Worm (Caenorhabditis elegans) whole organism, L1 larva: ENCODE measurements around the gene msp-36.

ENCODE experiments used
- C04F5.9 ChIP-seq: sonication (generic microtip); optimal IDR thresholded peaks from 2 replicates; lab custom pipeline; 2016; ENCODE audit warnings: missing genetic modification characterization, missing compliant biosample characterization
- C34B4.2 ChIP-seq: sonication (generic microtip); optimal IDR thresholded peaks from 2 replicates; lab custom pipeline; 2017; ENCODE audit warnings: mild to moderate bottlenecking, missing genetic modification characterization, missing compliant biosample characterization
- F16B12.6 ChIP-seq: fragments of 150-350 bp; optimal IDR thresholded peaks from 2 replicates; lab custom pipeline; 2014; ENCODE audit warnings: missing biosample characterization, missing genetic modification characterization
- aha-1 ChIP-seq: fragments of 150-350 bp; optimal IDR thresholded peaks from 2 replicates; lab custom pipeline; 2014; ENCODE audit warnings: missing biosample characterization, missing genetic modification characterization
- aly-2 ChIP-seq: fragments of 150-350 bp; optimal IDR thresholded peaks from 2 replicates; lab custom pipeline; 2014; ENCODE audit warnings: missing biosample characterization, missing genetic modification characterization
- blmp-1 ChIP-seq: fragments of 150-350 bp; optimal IDR thresholded peaks from 2 replicates; lab custom pipeline; 2014; ENCODE audit warnings: missing biosample characterization, missing genetic modification characterization
- ceh-63 ChIP-seq: fragments of 200-800 bp; sonication (Bioruptor generic); optimal IDR thresholded peaks from 2 replicates; lab custom pipeline; 2018; ENCODE audit warnings: mild to moderate bottlenecking, missing genetic modification characterization, missing compliant biosample characterization
- dsc-1 ChIP-seq: sonication (generic microtip); optimal IDR thresholded peaks from 2 replicates; lab custom pipeline; 2016; ENCODE audit warnings: mild to moderate bottlenecking, missing genetic modification characterization, missing compliant biosample characterization
- efl-1 ChIP-seq, 4 experiments: fragments of 150-350 bp; optimal IDR thresholded peaks in 3 of 4; peaks in 1 of 4; 1 replicate in 1 of 4; 2 replicates in 3 of 4; lab custom pipeline; 2014; ENCODE audit warnings: missing biosample characterization in 2 of 4, missing genetic modification characterization in 2 of 4, missing genetic modification reagents in 2 of 4
- egl-13 ChIP-seq: sonication (generic microtip); optimal IDR thresholded peaks from 2 replicates; lab custom pipeline; 2016; ENCODE audit warnings: missing genotype, missing genetic modification reagents, missing genetic modification characterization, missing compliant biosample characterization
- egl-27 ChIP-seq, 2 experiments: fragments of 150-350 bp in 1 of 2; sonication (generic microtip); optimal IDR thresholded peaks; 3 replicates each; lab custom pipeline; 2017 to 2018; ENCODE audit warnings: missing biosample characterization in 2 of 2, missing genetic modification characterization in 2 of 2, missing genetic modification reagents in 2 of 2
- elt-3 ChIP-seq, 6 experiments: fragments of 150-350 bp in 1 of 6; sonication (generic microtip); optimal IDR thresholded peaks; 2 replicates each; lab custom pipeline; 2017 to 2018; ENCODE audit warnings: missing biosample characterization in 6 of 6, missing genetic modification characterization in 6 of 6, inconsistent platforms in 1 of 6
- fkh-10 ChIP-seq: sonication (generic microtip); optimal IDR thresholded peaks from 2 replicates; lab custom pipeline; 2017; ENCODE audit warnings: missing biosample characterization, missing genetic modification reagents, missing genetic modification characterization
- grh-1 ChIP-seq: fragments of 200-800 bp; sonication (Bioruptor generic); IDR thresholded peaks from 2 replicates; pipeline ENCODE4 v1.3.6; 2022; ENCODE audit warnings: missing genetic modification reagents, missing genetic modification characterization, missing compliant biosample characterization
- hlh-17 ChIP-seq: fragments of 200-800 bp; sonication (Bioruptor generic); optimal IDR thresholded peaks from 2 replicates; lab custom pipeline; 2018; ENCODE audit warnings: missing genetic modification characterization, mild to moderate bottlenecking, missing compliant biosample characterization, moderate library complexity, borderline replicate concordance
- hlh-4 ChIP-seq: sonication (generic microtip); optimal IDR thresholded peaks from 2 replicates; lab custom pipeline; 2016; ENCODE audit warnings: mild to moderate bottlenecking, missing genetic modification characterization, missing compliant biosample characterization
- irx-1 ChIP-seq: sonication (generic microtip); optimal IDR thresholded peaks from 2 replicates; lab custom pipeline; 2016; ENCODE audit warnings: missing genetic modification characterization, missing compliant biosample characterization
- isw-1 ChIP-seq: fragments of 200-800 bp; sonication (Bioruptor generic); IDR thresholded peaks from 2 replicates; pipeline ENCODE4 v1.3.6; 2022; ENCODE audit warnings: missing genetic modification characterization, missing compliant biosample characterization
- lin-39 ChIP-seq: fragments of 150-350 bp; optimal IDR thresholded peaks from 2 replicates; lab custom pipeline; 2014; ENCODE audit warnings: missing biosample characterization, missing genetic modification reagents, missing genetic modification characterization
- lir-3 ChIP-seq: sonication (generic microtip); optimal IDR thresholded peaks from 2 replicates; lab custom pipeline; 2016; ENCODE audit warnings: mild to moderate bottlenecking, missing genetic modification characterization, moderate library complexity, missing compliant biosample characterization; ENCODE audit not compliant: poor library complexity
- mab-9 ChIP-seq: fragments of 200-800 bp; sonication (Bioruptor generic); IDR thresholded peaks from 2 replicates; pipeline ENCODE4 v1.3.6; 2022; ENCODE audit warnings: missing genetic modification reagents, missing genetic modification characterization, missing compliant biosample characterization
- mep-1 ChIP-seq: fragments of 150-350 bp; optimal IDR thresholded peaks from 2 replicates; lab custom pipeline; 2014; ENCODE audit warnings: missing biosample characterization, missing genetic modification characterization
- nhr-11 ChIP-seq: fragments of 150-350 bp; optimal IDR thresholded peaks from 2 replicates; lab custom pipeline; 2014; ENCODE audit warnings: missing biosample characterization, missing genetic modification characterization
- nhr-12 ChIP-seq: sonication (generic microtip); optimal IDR thresholded peaks from 2 replicates; lab custom pipeline; 2017; ENCODE audit warnings: missing biosample characterization, missing genetic modification characterization
- nhr-20 ChIP-seq: sonication (generic microtip); optimal IDR thresholded peaks from 2 replicates; lab custom pipeline; 2016; ENCODE audit warnings: mild to moderate bottlenecking, missing genetic modification characterization, missing compliant biosample characterization
- nhr-237 ChIP-seq: fragments of 150-350 bp; optimal IDR thresholded peaks from 2 replicates; lab custom pipeline; 2014; ENCODE audit warnings: missing biosample characterization, missing genetic modification characterization
- nhr-28 ChIP-seq: fragments of 150-350 bp; optimal IDR thresholded peaks from 2 replicates; lab custom pipeline; 2014; ENCODE audit warnings: missing biosample characterization, missing genetic modification characterization
- nhr-76 ChIP-seq: sonication (generic microtip); optimal IDR thresholded peaks from 2 replicates; lab custom pipeline; 2017; ENCODE audit warnings: missing biosample characterization, missing genetic modification characterization
- nhr-77 ChIP-seq: fragments of 150-350 bp; optimal IDR thresholded peaks from 2 replicates; lab custom pipeline; 2014; ENCODE audit warnings: missing biosample characterization, missing genetic modification characterization
- nhr-84 ChIP-seq: sonication (generic microtip); optimal IDR thresholded peaks from 2 replicates; lab custom pipeline; 2017; ENCODE audit warnings: missing biosample characterization, missing genetic modification characterization
- nhr-90 ChIP-seq: sonication (generic microtip); optimal IDR thresholded peaks from 2 replicates; lab custom pipeline; 2016; ENCODE audit warnings: mild to moderate bottlenecking, missing genetic modification characterization, missing compliant biosample characterization; ENCODE audit not compliant: poor library complexity
- pag-3 ChIP-seq: sonication (generic microtip); optimal IDR thresholded peaks from 2 replicates; lab custom pipeline; 2017; ENCODE audit warnings: missing genetic modification characterization, mild to moderate bottlenecking, missing compliant biosample characterization, antibody characterized with exemption, borderline replicate concordance; ENCODE audit not compliant: insufficient read depth
- pax-3 ChIP-seq: fragments of 200-800 bp; sonication (Bioruptor generic); optimal IDR thresholded peaks from 2 replicates; lab custom pipeline; 2018; ENCODE audit warnings: mild to moderate bottlenecking, missing genetic modification characterization, moderate library complexity, missing compliant biosample characterization
- skn-1 ChIP-seq: fragments of 150-350 bp; optimal IDR thresholded peaks from 2 replicates; lab custom pipeline; 2014; ENCODE audit warnings: missing biosample characterization, missing genetic modification characterization
- snpc-4 ChIP-seq: fragments of 150-350 bp; optimal IDR thresholded peaks from 2 replicates; lab custom pipeline; 2014; ENCODE audit warnings: missing biosample characterization, missing genetic modification characterization
- tbx-2 ChIP-seq: sonication (generic microtip); optimal IDR thresholded peaks from 2 replicates; lab custom pipeline; 2016; ENCODE audit warnings: missing genetic modification characterization, missing compliant biosample characterization
- tlp-1 ChIP-seq: fragments of 150-350 bp; optimal IDR thresholded peaks from 2 replicates; lab custom pipeline; 2014; ENCODE audit warnings: missing biosample characterization, missing genetic modification characterization
- unc-130 ChIP-seq: fragments of 150-350 bp; optimal IDR thresholded peaks from 2 replicates; lab custom pipeline; 2017; ENCODE audit warnings: missing biosample characterization, missing genetic modification characterization, inconsistent platforms
- unc-30 ChIP-seq: sonication (generic microtip); optimal IDR thresholded peaks from 2 replicates; lab custom pipeline; 2017; ENCODE audit warnings: missing biosample characterization, missing genetic modification characterization
- unc-62 ChIP-seq: fragments of 150-350 bp; optimal IDR thresholded peaks from 2 replicates; lab custom pipeline; 2014; ENCODE audit warnings: missing biosample characterization, missing genetic modification reagents, missing genetic modification characterization
- vab-15 ChIP-seq: sonication (generic microtip); optimal IDR thresholded peaks from 2 replicates; lab custom pipeline; 2017; ENCODE audit warnings: missing genotype, mild to moderate bottlenecking, missing genetic modification characterization, missing compliant biosample characterization
- xbp-1 ChIP-seq: sonication (generic microtip); optimal IDR thresholded peaks from 2 replicates; lab custom pipeline; 2016; ENCODE audit warnings: missing genetic modification characterization, missing compliant biosample characterization
- ztf-11 ChIP-seq, 2 experiments: sonication (generic microtip); optimal IDR thresholded peaks; 2 replicates each; lab custom pipeline; 2016 to 2017; ENCODE audit warnings: missing genetic modification characterization in 2 of 2, missing biosample characterization in 1 of 2, missing compliant biosample characterization in 1 of 2
- ztf-4 ChIP-seq: fragments of 150-350 bp; optimal IDR thresholded peaks from 2 replicates; lab custom pipeline; 2014; ENCODE audit warnings: missing biosample characterization, missing genetic modification characterization

Gene msp-36

ce11 chrIV:10122205-10122604 lies 27.0 kb downstream of the msp-36 start, which contains the start of gene irld-21:
Gene irld-21, minus strand, starts transcription at chrIV:10122305.
- TF ChIP-seq unc-30 (no peak), unc-62 (no peak), snpc-4 (no peak), lir-3 (tag; lab: Kevin White, UChicago) (no peak), elt-3 (tag; optimal IDR thresholded peaks at IDR 0.05; lab: Kevin White, UChicago) (no peak), egl-13 (tag; lab: Kevin White, UChicago) (no peak), pag-3 (tag; lab: Kevin White, UChicago) (no peak), egl-27 (tag; optimal IDR thresholded peaks at IDR 0.05; lab: Kevin White, UChicago) (no peak), tbx-2 (tag; lab: Kevin White, UChicago) (no peak), hlh-4 (tag; lab: Kevin White, UChicago) (no peak), F16B12.6 (tag; lab: Kevin White, UChicago) (no peak), nhr-77 (tag; lab: Kevin White, UChicago) (no peak), dsc-1 (tag; lab: Kevin White, UChicago) (no peak), nhr-76 (tag; lab: Kevin White, UChicago) (no peak), nhr-28 (no peak), irx-1 (tag; lab: Kevin White, UChicago) (no peak), unc-130 (tag; lab: Kevin White, UChicago) (no peak), ztf-4 (tag; lab: Kevin White, UChicago) (no peak)

ce11 chrIV:10126544-10126943 lies 31.3 kb downstream of the msp-36 start, which contains the start of gene ctf-18:
Gene ctf-18, minus strand, starts transcription at chrIV:10126644.
- no peak for TF ChIP-seq elt-3 (tag; optimal IDR thresholded peaks at IDR 0.05; lab: Kevin White, UChicago)
- no peak for TF ChIP-seq isw-1
- no peak for TF ChIP-seq nhr-90 (tag; lab: Kevin White, UChicago)
- TF ChIP-seq pag-3 (tag; lab: Kevin White, UChicago), result no peak
- no peak for TF ChIP-seq tlp-1 (tag; lab: Kevin White, UChicago)

ce11 chrIV:10128446-10128845 lies 33.2 kb downstream of the msp-36 start:
- no peak for TF ChIP-seq fkh-10 (GFP tag; lab: Kevin White, UChicago)
- no peak for TF ChIP-seq snpc-4
- TF ChIP-seq dsc-1 (tag; lab: Kevin White, UChicago), result no peak
- no peak for TF ChIP-seq nhr-237 (tag; lab: Kevin White, UChicago)
- TF ChIP-seq C04F5.9 (tag; lab: Kevin White, UChicago), result no peak
- no peak for TF ChIP-seq blmp-1
- TF ChIP-seq efl-1 (optimal IDR thresholded peaks at IDR 0.05; lab: Kevin White, UChicago), result no peak
- TF ChIP-seq efl-1 (GFP tag; optimal IDR thresholded peaks at IDR 0.05 in 1 of 2; lab: Kevin White, UChicago), result no peak
- TF ChIP-seq nhr-11 (tag; lab: Kevin White, UChicago), result no peak
- TF ChIP-seq pax-3 (tag; lab: Kevin White, UChicago), result no peak
- TF ChIP-seq egl-13 (tag; lab: Kevin White, UChicago), result no peak
- no peak for TF ChIP-seq tbx-2 (tag; lab: Kevin White, UChicago)
- TF ChIP-seq aly-2 (tag; lab: Kevin White, UChicago), result no peak
- no peak for TF ChIP-seq unc-130 (tag; lab: Kevin White, UChicago)
- no peak for TF ChIP-seq egl-27 (tag; optimal IDR thresholded peaks at IDR 0.05; lab: Kevin White, UChicago)
- no peak for TF ChIP-seq mep-1 (tag; lab: Kevin White, UChicago)
- no peak for TF ChIP-seq mab-9 (GFP tag; lab: Robert Waterston, UW)

- TF ChIP-seq aha-1 (no peak), grh-1 (GFP tag; lab: Robert Waterston, UW) (peak; percentile 38; the same call in 1 of the 2 replicates), snpc-4 (peak; percentile 54), C34B4.2 (tag; lab: Kevin White, UChicago) (no peak), tlp-1 (tag; lab: Kevin White, UChicago) (no peak), egl-27 (tag; optimal IDR thresholded peaks at IDR 0.05; lab: Kevin White, UChicago) (no peak), vab-15 (tag; lab: Kevin White, UChicago) (peak; percentile 23), ceh-63 (GFP tag; lab: Kevin White, UChicago) (no peak), nhr-12 (no peak), skn-1 (tag; lab: Kevin White, UChicago) (peak; percentile 75), nhr-84 (no peak), xbp-1 (tag; lab: Kevin White, UChicago) (peak; percentile 67), lin-39 (tag; lab: Kevin White, UChicago) (no peak), nhr-77 (tag; lab: Kevin White, UChicago) (peak; percentile 78), efl-1 (optimal IDR thresholded peaks at IDR 0.05; lab: Kevin White, UChicago) (peak; percentile 83 to 95), efl-1 (GFP tag; optimal IDR thresholded peaks at IDR 0.05 in 1 of 2; lab: Kevin White, UChicago) (peak; percentile 94 to 99), pag-3 (tag; lab: Kevin White, UChicago) (no peak), hlh-17 (GFP tag; lab: Kevin White, UChicago) (no peak), tbx-2 (tag; lab: Kevin White, UChicago) (no peak), nhr-28 (no peak), ztf-11 (tag; optimal IDR thresholded peaks at IDR 0.05; lab: Kevin White, UChicago) (no peak), unc-130 (tag; lab: Kevin White, UChicago) (peak; percentile 49), nhr-20 (tag; lab: Kevin White, UChicago) (peak; percentile 68)
Measured at ce11 chrIV:10128906-10129386, 33.7 kb downstream of the msp-36 start, which contains the start of the genes gtbp-1 and K08F4.3. Gene gtbp-1, minus strand, starts transcription at chrIV:10128956. Gene K08F4.3, plus strand, starts transcription at chrIV:10129257.
